Worm (Caenorhabditis elegans) whole organism, L3 larva: ENCODE measurements around the gene Y57A10A.2.

Experiments used
- aly-2 ChIP-seq: fragments of 150-350 bp; optimal IDR thresholded peaks from 2 replicates; lab custom pipeline; 2014; ENCODE audit warnings: missing biosample characterization, missing genetic modification characterization
- fos-1 ChIP-seq: fragments of 150-350 bp; optimal IDR thresholded peaks from 2 replicates; lab custom pipeline; 2014; ENCODE audit warnings: missing biosample characterization, missing genetic modification characterization
- mml-1 ChIP-seq: fragments of 150-350 bp; sonication (generic microtip); optimal IDR thresholded peaks from 3 replicates; lab custom pipeline; 2014; ENCODE audit warnings: missing biosample characterization, missing genetic modification characterization
- nhr-43 ChIP-seq: sonication (generic microtip); optimal IDR thresholded peaks from 2 replicates; lab custom pipeline; 2016; ENCODE audit warnings: mild to moderate bottlenecking, missing genetic modification characterization, missing compliant biosample characterization; ENCODE audit not compliant: poor library complexity, severe bottlenecking
- snpc-4 ChIP-seq: fragments of 150-350 bp; optimal IDR thresholded peaks from 2 replicates; lab custom pipeline; 2014; ENCODE audit warnings: missing biosample characterization, missing genetic modification characterization
- unc-62 ChIP-seq: fragments of 150-350 bp; sonication (generic microtip); optimal IDR thresholded peaks from 4 replicates; lab custom pipeline; 2014; ENCODE audit warnings: missing biosample characterization, missing genetic modification reagents, missing genetic modification characterization
- ztf-4 ChIP-seq: fragments of 150-350 bp; optimal IDR thresholded peaks from 2 replicates; lab custom pipeline; 2014; ENCODE audit warnings: missing biosample characterization, missing genetic modification characterization

DNA sequence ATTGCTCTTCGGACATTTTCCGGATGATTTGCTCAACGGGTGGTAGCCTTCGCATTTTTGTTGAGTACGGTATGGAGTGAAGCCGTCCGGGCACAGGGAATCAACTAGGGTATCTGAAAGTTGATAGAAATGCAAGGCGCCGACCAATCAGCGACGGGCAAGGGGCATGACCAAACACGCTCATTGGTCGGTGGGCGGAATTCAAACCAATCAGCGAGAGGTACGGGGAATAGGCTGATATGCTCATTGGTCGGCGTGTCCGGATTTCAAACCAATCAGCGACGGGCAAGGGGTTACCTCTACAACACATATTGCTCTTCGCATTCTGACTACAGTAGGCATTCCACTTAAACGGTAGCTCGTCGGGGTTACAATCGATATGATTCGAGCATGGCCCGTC lies 38.6 kb upstream of the Y57A10A.2 start:
- TF ChIP-seq unc-62 (GFP tag; lab: Kevin White, UChicago): no peak
- no peak for TF ChIP-seq snpc-4 (tag; lab: Kevin White, UChicago)
- no peak for TF ChIP-seq nhr-43 (tag; lab: Kevin White, UChicago)
- no peak for TF ChIP-seq mml-1
- no peak for TF ChIP-seq fos-1
- TF ChIP-seq ztf-4 (tag; lab: Kevin White, UChicago): no peak
- TF ChIP-seq aly-2 (tag; lab: Kevin White, UChicago): no peak
